Fruit fly (Drosophila melanogaster): ENCODE data around the gene CG12483.

The CG12483 gene

dm6 chr3L:131151-131997 lies 33.2 kb upstream of the CG12483 start (continued):
- TF ChIP-seq z (GFP tag; IDR thresholded peaks at IDR 0.05) (no peak), Myb (GFP tag; optimal IDR thresholded peaks at IDR 0.05) (no peak), Sry-β (GFP tag; optimal IDR thresholded peaks at IDR 0.05) (peak; percentile 28), dmrt99B (tag; optimal IDR thresholded peaks at IDR 0.05) (peak; percentile 38), Dbx (GFP tag; IDR thresholded peaks at IDR 0.05) (no peak; the same call in 2 of the 3 replicates), gcm (GFP tag; optimal IDR thresholded peaks at IDR 0.05) (no peak), H2.0 (GFP tag; IDR thresholded peaks at IDR 0.05) (no peak), exex (tag; optimal IDR thresholded peaks at IDR 0.05) (peak; percentile 54), CG18764 (GFP tag; optimal IDR thresholded peaks at IDR 0.05) (peak; percentile 7), CG1024 (GFP tag; IDR thresholded peaks at IDR 0.05) (no peak), CG9817 (tag; optimal IDR thresholded peaks at IDR 0.05) (no peak), CG10654 (GFP tag; optimal IDR thresholded peaks at IDR 0.05) (no peak), CG3847 (GFP tag; IDR thresholded peaks at IDR 0.05) (no peak), slp2 (GFP tag; optimal IDR thresholded peaks at IDR 0.05) (peak; percentile 54), HmgZ (tag; optimal IDR thresholded peaks at IDR 0.05) (peak; percentile 73), CG30020 (tag; optimal IDR thresholded peaks at IDR 0.05) (no peak), Optix (GFP tag; IDR thresholded peaks at IDR 0.05) (no peak), lola (GFP tag; optimal IDR thresholded peaks at IDR 0.05) (no peak), wor (GFP tag; IDR thresholded peaks at IDR 0.05) (no peak), CG6272 (GFP tag; IDR thresholded peaks at IDR 0.05) (no peak), insv (GFP tag; optimal IDR thresholded peaks at IDR 0.05) (peak; percentile 31 to 93), sd (tag; optimal IDR thresholded peaks at IDR 0.05) (peak; percentile 100), CG18262 (tag; optimal IDR thresholded peaks at IDR 0.05) (no peak), BEAF-32 (GFP tag; optimal IDR thresholded peaks at IDR 0.05) (no peak), CG33557 (GFP tag; optimal IDR thresholded peaks at IDR 0.05) (peak; percentile 20), Oli (tag; optimal IDR thresholded peaks at IDR 0.05) (no peak), unpg (GFP tag; optimal IDR thresholded peaks at IDR 0.05) (no peak), chif (GFP tag; optimal IDR thresholded peaks at IDR 0.05) (no peak), Doc3 (GFP tag; IDR thresholded peaks at IDR 0.05; ENCODE audit: partially characterized antibody) (no peak), Elba2 (GFP tag; optimal IDR thresholded peaks at IDR 0.05) (peak; percentile 40), Poxn (GFP tag; IDR thresholded peaks at IDR 0.05) (no peak), CG11695 (GFP tag; IDR thresholded peaks at IDR 0.05) (peak; percentile 29; the same call in 2 of the 3 replicates), CG6765 (GFP tag; optimal IDR thresholded peaks at IDR 0.05) (peak; percentile 71), Mad (GFP tag; optimal IDR thresholded peaks at IDR 0.05) (no peak), cad (GFP tag; optimal IDR thresholded peaks at IDR 0.05) (peak; percentile 38), CG6791 (GFP tag; IDR thresholded peaks at IDR 0.05; ENCODE audit: partially characterized antibody) (peak; percentile 32; the same call in 1 of the 3 replicates), bsh (GFP tag; optimal IDR thresholded peaks at IDR 0.05) (peak in 1 of 2 experiments; percentile 30), CG10462 (GFP tag; optimal IDR thresholded peaks at IDR 0.05) (no peak), jumu (GFP tag; optimal IDR thresholded peaks at IDR 0.05) (no peak), Sry-δ (GFP tag; optimal IDR thresholded peaks at IDR 0.05) (no peak), Eip74EF (GFP tag; optimal IDR thresholded peaks at IDR 0.05) (peak in 1 of 2 experiments; percentile 64), CG33213 (GFP tag; optimal IDR thresholded peaks at IDR 0.05) (no peak), luna (GFP tag; optimal IDR thresholded peaks at IDR 0.05) (no peak), sens (GFP tag) (peak; percentile 86), CHES-1-like (GFP tag; optimal IDR thresholded peaks at IDR 0.05) (peak; percentile 36), dpn (GFP tag; optimal IDR thresholded peaks at IDR 0.05) (peak in 1 of 2 experiments; percentile 20), CG14441 (GFP tag; IDR thresholded peaks at IDR 0.05) (no peak), fd102C (GFP tag; optimal IDR thresholded peaks at IDR 0.05) (no peak), Deaf1 (tag; optimal IDR thresholded peaks at IDR 0.05) (peak; percentile 99)

All from whole organism, embryonic.